Fruit fly (Drosophila melanogaster): Measurements from ENCODE around the gene Sur-8.

Sur-8 gene

dm6 chr3R:17448758-17449157, 46.4 kb upstream of the Sur-8 start, which contains the start of gene Eh:
Gene Eh, minus strand, starts transcription at chr3R:17448858.
- no peak for TF ChIP-seq Hr38 (GFP tag; optimal IDR thresholded peaks at IDR 0.05)
- no peak for TF ChIP-seq CG11762 (GFP tag; optimal IDR thresholded peaks at IDR 0.05; ENCODE audit: insufficient read depth)
- TF ChIP-seq Lpt (GFP tag; optimal IDR thresholded peaks at IDR 0.05) = no peak
- TF ChIP-seq CG6163 (GFP tag; IDR thresholded peaks at IDR 0.05) = no peak
- TF ChIP-seq vri (GFP tag; optimal IDR thresholded peaks at IDR 0.05) = no peak
- TF ChIP-seq fd59A (GFP tag; optimal IDR thresholded peaks at IDR 0.05) = no peak
- no peak for TF ChIP-seq Sox102F (GFP tag; optimal IDR thresholded peaks at IDR 0.05)
- TF ChIP-seq spab (GFP tag; optimal IDR thresholded peaks at IDR 0.05) = no peak

dm6 chr3R:17447615-17448014, 45.3 kb upstream of the Sur-8 start:
- TF ChIP-seq OdsH (GFP tag; optimal IDR thresholded peaks at IDR 0.05) (no peak), vri (GFP tag; optimal IDR thresholded peaks at IDR 0.05) (no peak), CG8632 (GFP tag; optimal IDR thresholded peaks at IDR 0.05) (no peak), Lpt (GFP tag; optimal IDR thresholded peaks at IDR 0.05) (no peak), eg (GFP tag; IDR thresholded peaks at IDR 0.05) (no peak), CG1621 (tag; optimal IDR thresholded peaks at IDR 0.05) (no peak), CG6854 (GFP tag; optimal IDR thresholded peaks at IDR 0.05) (no peak), CG34406 (GFP tag; optimal IDR thresholded peaks at IDR 0.05) (no peak), Met (GFP tag; optimal IDR thresholded peaks at IDR 0.05) (no peak), CG16779 (tag; optimal IDR thresholded peaks at IDR 0.05) (no peak)

- TF ChIP-seq CG8119 (GFP tag; IDR thresholded peaks at IDR 0.05) (no peak), CG6854 (GFP tag; optimal IDR thresholded peaks at IDR 0.05) (no peak), CG8632 (GFP tag; optimal IDR thresholded peaks at IDR 0.05) (no peak), lz (GFP tag; optimal IDR thresholded peaks at IDR 0.05) (no peak), dac (GFP tag; optimal IDR thresholded peaks at IDR 0.05) (no peak), Sox102F (GFP tag; optimal IDR thresholded peaks at IDR 0.05) (no peak), Gug (GFP tag; IDR thresholded peaks at IDR 0.05) (no peak), CG11762 (GFP tag; optimal IDR thresholded peaks at IDR 0.05; ENCODE audit: insufficient read depth) (no peak), CG9139 (GFP tag; optimal IDR thresholded peaks at IDR 0.05) (no peak), vri (GFP tag; optimal IDR thresholded peaks at IDR 0.05) (no peak)
Measured at dm6 chr3R:17440628-17441027, 38.3 kb upstream of the Sur-8 start, which contains the start of gene CG14331. Gene CG14331, minus strand, starts transcription at chr3R:17440728.

- TF ChIP-seq fd85E (GFP tag; optimal IDR thresholded peaks at IDR 0.05) (no peak), ss (GFP tag; optimal IDR thresholded peaks at IDR 0.05) (no peak), dac (GFP tag; optimal IDR thresholded peaks at IDR 0.05) (no peak), CG31627 (GFP tag; optimal IDR thresholded peaks at IDR 0.05) (no peak), Eip93F (GFP tag; optimal IDR thresholded peaks at IDR 0.05) (no peak), OdsH (GFP tag; optimal IDR thresholded peaks at IDR 0.05) (no peak), achi (GFP tag; optimal IDR thresholded peaks at IDR 0.05) (no peak), CG11762 (GFP tag; optimal IDR thresholded peaks at IDR 0.05; ENCODE audit: insufficient read depth) (no peak), svp (GFP tag) (no peak), Ets96B (tag; optimal IDR thresholded peaks at IDR 0.05) (no peak), CG10669 (GFP tag; optimal IDR thresholded peaks at IDR 0.05) (no peak), Hr4 (GFP tag; optimal IDR thresholded peaks at IDR 0.05) (no peak), CG8319 (GFP tag; optimal IDR thresholded peaks at IDR 0.05) (no peak), Met (GFP tag; optimal IDR thresholded peaks at IDR 0.05) (no peak), CG3919 (GFP tag; optimal IDR thresholded peaks at IDR 0.05) (no peak), eg (GFP tag; IDR thresholded peaks at IDR 0.05) (no peak), CG3032 (tag; optimal IDR thresholded peaks at IDR 0.05) (no peak), CG16779 (tag; optimal IDR thresholded peaks at IDR 0.05) (no peak), Eip75B (GFP tag; optimal IDR thresholded peaks at IDR 0.05) (no peak), Lpt (GFP tag; optimal IDR thresholded peaks at IDR 0.05) (no peak)
Measured at dm6 chr3R:17434330-17434729, 32.0 kb upstream of the Sur-8 start, which contains the start of gene CG44090. Gene CG44090, minus strand, starts transcription at chr3R:17434430.

- peak in 1 of 2 experiments; percentile 93 for TF ChIP-seq ss (GFP tag; optimal IDR thresholded peaks at IDR 0.05)
- TF ChIP-seq Sox15 (GFP tag; optimal IDR thresholded peaks at IDR 0.05) = no peak
Measured at dm6 chr3R:17433117-17433516, 30.8 kb upstream of the Sur-8 start.

Measured in whole organism, prepupa.